Worm (Caenorhabditis elegans): ENCODE results near the gene cwp-4.

Gene cwp-4

ce11 chrV:5090386-5090785, 37.0 kb downstream of the cwp-4 start:
- no peak for TF ChIP-seq unc-62 (GFP tag; optimal IDR thresholded peaks at IDR 0.05)

- no peak for TF ChIP-seq unc-62 (GFP tag; optimal IDR thresholded peaks at IDR 0.05)
These were observed 43.6 kb downstream of the cwp-4 start, which contains the start of gene C04F5.2 for ce11 chrV:5097035-5097434. Gene C04F5.2, minus strand, starts transcription at chrV:5097135.

ce11 chrV:5098925-5099324, 45.5 kb downstream of the cwp-4 start, which contains the start of gene unc-46:
Gene unc-46, minus strand, starts transcription at chrV:5099025.
- no peak for TF ChIP-seq unc-62 (GFP tag; optimal IDR thresholded peaks at IDR 0.05)

- no peak for TF ChIP-seq unc-62 (GFP tag; optimal IDR thresholded peaks at IDR 0.05)
These were observed 48.6 kb downstream of the cwp-4 start, which contains the start of gene srab-1 for ce11 chrV:5102017-5102416. Gene srab-1, minus strand, starts transcription at chrV:5102117.

ce11 chrV:5104934-5105333, 51.5 kb downstream of the cwp-4 start, which contains the start of gene srab-2:
Gene srab-2, minus strand, starts transcription at chrV:5105034.
- no peak for TF ChIP-seq unc-62 (GFP tag; optimal IDR thresholded peaks at IDR 0.05)
